Fruit fly (Drosophila melanogaster) whole organism, pupa: ENCODE measurements around the gene Smn.

Source experiments
- CG12605 ChIP-seq: fragments of 200-800 bp; sonication (Bioruptor generic); IDR thresholded peaks from 2 replicates; pipeline ENCODE4 v1.3.6; 2022; ENCODE audit warnings: missing biosample characterization, missing genetic modification characterization
- CG15710 ChIP-seq: fragments of 200-800 bp; sonication (Bioruptor generic); optimal IDR thresholded peaks from 2 replicates; lab custom pipeline; 2018; ENCODE audit warnings: missing biosample characterization, mild to moderate bottlenecking, missing genetic modification characterization, moderate library complexity
- CG9948 ChIP-seq: fragments of 200-800 bp; sonication (Bioruptor generic); optimal IDR thresholded peaks from 2 replicates; lab custom pipeline; 2018; ENCODE audit warnings: missing biosample characterization, mild to moderate bottlenecking, missing genetic modification characterization, moderate library complexity
- D1 ChIP-seq: fragments of 200-800 bp; sonication (Bioruptor generic); optimal IDR thresholded peaks from 2 replicates; lab custom pipeline; 2018; ENCODE audit warnings: missing biosample characterization, mild to moderate bottlenecking, missing genetic modification characterization, moderate library complexity
- Pif1A ChIP-seq: fragments of 200-800 bp; sonication (Bioruptor generic); optimal IDR thresholded peaks from 3 replicates; lab custom pipeline; 2016; ENCODE audit warnings: missing biosample characterization, missing genetic modification characterization

DNA sequence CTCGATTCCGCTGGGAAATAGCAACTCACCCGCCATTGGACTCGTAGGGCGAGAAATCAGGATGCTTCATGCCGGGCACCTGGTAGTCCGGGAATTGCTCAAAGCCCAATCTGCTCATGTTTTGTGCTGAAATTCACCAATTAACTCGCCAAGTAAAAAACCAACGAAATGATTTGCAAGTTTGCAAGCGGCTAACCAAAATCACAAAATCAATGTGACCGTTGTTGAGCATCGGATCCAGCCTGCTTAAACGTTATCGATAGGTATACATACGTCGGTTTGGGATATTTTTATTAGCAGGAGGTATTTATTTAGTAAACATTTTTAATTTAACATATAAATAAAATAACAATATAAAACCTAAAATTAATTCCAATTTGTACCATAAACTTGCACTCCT is 28.9 kb upstream of the Smn start, which contains the start of gene Prosbeta6:
- TF ChIP-seq CG9948 (tag; lab: Kevin White, UChicago) (no peak), D1 (tag; lab: Kevin White, UChicago) (no peak), CG12605 (no peak), Pif1A (GFP tag; lab: Kevin White, UChicago) (no peak), CG15710 (tag; lab: Kevin White, UChicago) (no peak)
